Worm (Caenorhabditis elegans): ENCODE data around the gene far-1.

Gene far-1

ce11 chrIII:9081055-9081454, at the start of gene far-1:
far-1 (minus strand) TSS chrIII:9081179.
- TF ChIP-seq egl-5 (tag; optimal IDR thresholded peaks at IDR 0.05) (no peak), snpc-4 (tag; optimal IDR thresholded peaks at IDR 0.05) (no peak), nfya-1 (tag; optimal IDR thresholded peaks at IDR 0.05; ENCODE audit: insufficient read depth) (peak; percentile 31)

ce11 chrIII:9130588-9130987, 49.6 kb upstream of the far-1 start, which contains the start of gene ZK512.10:
ZK512.10 (plus strand) TSS chrIII:9130888.
- TF ChIP-seq eor-1 (tag; optimal IDR thresholded peaks at IDR 0.05) (no peak), fos-1 (tag; optimal IDR thresholded peaks at IDR 0.05) (no peak), lsy-12 (tag; optimal IDR thresholded peaks at IDR 0.05) (no peak), jun-1 (tag; optimal IDR thresholded peaks at IDR 0.05) (no peak), ama-1 (optimal IDR thresholded peaks at IDR 0.05) (no peak), pqm-1 (tag; optimal IDR thresholded peaks at IDR 0.05) (no peak), skn-1 (tag; optimal IDR thresholded peaks at IDR 0.05) (no peak), daf-12 (tag; optimal IDR thresholded peaks at IDR 0.05) (no peak), aly-2 (tag; optimal IDR thresholded peaks at IDR 0.05) (no peak), nhr-43 (tag; optimal IDR thresholded peaks at IDR 0.05; ENCODE audit: poor library complexity, severe bottlenecking) (no peak), nhr-76 (tag; optimal IDR thresholded peaks at IDR 0.05) (no peak), nhr-67 (tag; optimal IDR thresholded peaks at IDR 0.05) (no peak), nhr-12 (tag; optimal IDR thresholded peaks at IDR 0.05) (no peak), mdl-1 (tag; optimal IDR thresholded peaks at IDR 0.05) (no peak), mml-1 (tag; optimal IDR thresholded peaks at IDR 0.05) (no peak), zag-1 (tag; optimal IDR thresholded peaks at IDR 0.05) (no peak), ceh-16 (tag; optimal IDR thresholded peaks at IDR 0.05) (no peak), fkh-2 (tag; optimal IDR thresholded peaks at IDR 0.05) (no peak), ztf-4 (tag; optimal IDR thresholded peaks at IDR 0.05) (no peak)

- no peak for TF ChIP-seq pha-4 (tag; optimal IDR thresholded peaks at IDR 0.05)
- peak; percentile 40 for TF ChIP-seq nhr-43 (tag; optimal IDR thresholded peaks at IDR 0.05; ENCODE audit: poor library complexity, severe bottlenecking)
- TF ChIP-seq nfya-1 (tag; optimal IDR thresholded peaks at IDR 0.05; ENCODE audit: insufficient read depth): peak; percentile 37
- peak; percentile 27 for TF ChIP-seq elt-2 (tag; optimal IDR thresholded peaks at IDR 0.05)
- TF ChIP-seq nhr-23 (tag; optimal IDR thresholded peaks at IDR 0.05): peak; percentile 82
- TF ChIP-seq hmg-11 (tag; optimal IDR thresholded peaks at IDR 0.05): peak; percentile 11
- TF ChIP-seq ama-1 (optimal IDR thresholded peaks at IDR 0.05): no peak
- TF ChIP-seq nhr-25 (tag; optimal IDR thresholded peaks at IDR 0.05): peak; percentile 46
Observed at ce11 chrIII:9125789-9126304, 44.9 kb upstream of the far-1 start, which contains the start of gene sec-16A.1. sec-16A.1 (plus strand) TSS chrIII:9125839.

- no peak for TF ChIP-seq ztf-11 (tag; optimal IDR thresholded peaks at IDR 0.05)
- TF ChIP-seq ceh-28 (tag; optimal IDR thresholded peaks at IDR 0.05): no peak
- TF ChIP-seq nhr-237 (tag; optimal IDR thresholded peaks at IDR 0.05): no peak
- TF ChIP-seq zag-1 (tag; optimal IDR thresholded peaks at IDR 0.05): no peak
- TF ChIP-seq mml-1 (tag; optimal IDR thresholded peaks at IDR 0.05): no peak
- TF ChIP-seq sea-2 (GFP tag; optimal IDR thresholded peaks at IDR 0.05): no peak
- TF ChIP-seq pha-4 (tag; optimal IDR thresholded peaks at IDR 0.05): no peak
- TF ChIP-seq tbx-2 (tag; optimal IDR thresholded peaks at IDR 0.05): no peak
- TF ChIP-seq daf-12 (tag; optimal IDR thresholded peaks at IDR 0.05): no peak
- no peak for TF ChIP-seq nhr-12 (tag; optimal IDR thresholded peaks at IDR 0.05)
- no peak for TF ChIP-seq pqm-1 (tag; optimal IDR thresholded peaks at IDR 0.05)
- no peak for TF ChIP-seq fos-1 (tag; optimal IDR thresholded peaks at IDR 0.05)
- TF ChIP-seq eor-1 (tag; optimal IDR thresholded peaks at IDR 0.05): no peak
- no peak for TF ChIP-seq fkh-10 (GFP tag; optimal IDR thresholded peaks at IDR 0.05)
- TF ChIP-seq ama-1 (optimal IDR thresholded peaks at IDR 0.05): no peak
Observed at ce11 chrIII:9118921-9119606, 38.1 kb upstream of the far-1 start, which contains the start of gene ced-11. ced-11 (plus strand) TSS chrIII:9119556.

- TF ChIP-seq fkh-10 (GFP tag; optimal IDR thresholded peaks at IDR 0.05) (no peak), elt-3 (tag; optimal IDR thresholded peaks at IDR 0.05) (no peak), snpc-4 (tag; optimal IDR thresholded peaks at IDR 0.05) (no peak), nhr-76 (tag; optimal IDR thresholded peaks at IDR 0.05) (no peak), elt-2 (tag; optimal IDR thresholded peaks at IDR 0.05) (no peak), skn-1 (tag; optimal IDR thresholded peaks at IDR 0.05) (no peak), nhr-237 (tag; optimal IDR thresholded peaks at IDR 0.05) (no peak), nhr-43 (tag; optimal IDR thresholded peaks at IDR 0.05; ENCODE audit: poor library complexity, severe bottlenecking) (no peak), egl-5 (tag; optimal IDR thresholded peaks at IDR 0.05) (no peak), nhr-28 (tag; optimal IDR thresholded peaks at IDR 0.05) (no peak), ceh-9 (tag; optimal IDR thresholded peaks at IDR 0.05) (no peak), nhr-77 (tag; optimal IDR thresholded peaks at IDR 0.05) (no peak)
Observed at ce11 chrIII:9118314-9118850, 37.4 kb upstream of the far-1 start, which contains the start of gene grl-11. grl-11 (minus strand) TSS chrIII:9118364.
